Fruit fly (Drosophila melanogaster) whole organism: ENCODE data around the gene CG34290.

Experiments used
- CG8478 ChIP-seq: fragments of >200 bp; optimal IDR thresholded peaks from 2 replicates; lab custom pipeline; 2018; ENCODE audit warnings: inconsistent platforms
- Dll ChIP-seq: fragments of >200 bp; optimal IDR thresholded peaks from 2 replicates; lab custom pipeline; 2017
- EcR ChIP-seq, 2 experiments: fragments of >200 bp; optimal IDR thresholded peaks; 2 replicates each; lab custom pipeline; 2017; ENCODE audit warnings: missing biosample characterization in 2 of 2, missing genetic modification characterization in 2 of 2, missing genetic modification reagents in 2 of 2
- pan ChIP-seq: fragments of >200 bp; optimal IDR thresholded peaks from 2 replicates; lab custom pipeline; 2017
- psq ChIP-seq: fragments of >200 bp; optimal IDR thresholded peaks from 2 replicates; lab custom pipeline; 2017
- usp ChIP-seq: fragments of >200 bp; optimal IDR thresholded peaks from 2 replicates; lab custom pipeline; 2017; ENCODE audit warnings: missing biosample characterization, missing genetic modification characterization, mixed read lengths

The CG34290 gene

dm6 chr3R:24279291-24279690 lies 10.3 kb downstream of the CG34290 start, which contains the start of gene shps:
Gene shps, plus strand, starts transcription at chr3R:24279572.
- TF ChIP-seq usp, result no peak
- no peak for TF ChIP-seq pan (lab: Kevin White, UChicago)
- TF ChIP-seq EcR (GFP tag; optimal IDR thresholded peaks at IDR 0.05; lab: Kevin White, UChicago), result no peak
- TF ChIP-seq psq (lab: Kevin White, UChicago), result no peak
- no peak for TF ChIP-seq CG8478 (lab: Kevin White, UChicago)
- no peak for TF ChIP-seq Dll (lab: Kevin White, UChicago)

- TF ChIP-seq usp (no peak), EcR (GFP tag; optimal IDR thresholded peaks at IDR 0.05; lab: Kevin White, UChicago) (no peak), pan (lab: Kevin White, UChicago) (no peak), psq (lab: Kevin White, UChicago) (no peak), CG8478 (lab: Kevin White, UChicago) (no peak), Dll (lab: Kevin White, UChicago) (no peak)
Observed at dm6 chr3R:24278738-24279137, 10.9 kb downstream of the CG34290 start.

dm6 chr3R:24276104-24277008 lies 13.3 kb downstream of the CG34290 start, which contains the start of gene Orct:
Gene Orct, plus strand, starts transcription at chr3R:24276260.
- TF ChIP-seq Dll (lab: Kevin White, UChicago), result no peak
- TF ChIP-seq EcR (GFP tag; optimal IDR thresholded peaks at IDR 0.05; lab: Kevin White, UChicago), result peak in 1 of 2 experiments; percentile 19

- no peak for TF ChIP-seq CG8478 (lab: Kevin White, UChicago)
- no peak for TF ChIP-seq psq (lab: Kevin White, UChicago)
Observed at dm6 chr3R:24275463-24275862, 14.2 kb downstream of the CG34290 start.

dm6 chr3R:24274212-24274611 lies 15.4 kb downstream of the CG34290 start:
- no peak for TF ChIP-seq EcR (GFP tag; optimal IDR thresholded peaks at IDR 0.05; lab: Kevin White, UChicago)
- TF ChIP-seq psq (lab: Kevin White, UChicago), result no peak
- TF ChIP-seq usp, result no peak
- no peak for TF ChIP-seq CG8478 (lab: Kevin White, UChicago)
- TF ChIP-seq pan (lab: Kevin White, UChicago), result no peak
- TF ChIP-seq Dll (lab: Kevin White, UChicago), result no peak

dm6 chr3R:24272775-24273290 lies 16.8 kb downstream of the CG34290 start, which contains the start of gene Orct2:
Gene Orct2, plus strand, starts transcription at chr3R:24273029.
- TF ChIP-seq psq (lab: Kevin White, UChicago) (no peak), Dll (lab: Kevin White, UChicago) (peak; percentile 34)

dm6 chr3R:24272232-24272631 lies 17.4 kb downstream of the CG34290 start:
- TF ChIP-seq CG8478 (lab: Kevin White, UChicago) (no peak), pan (lab: Kevin White, UChicago) (no peak), Dll (lab: Kevin White, UChicago) (no peak), psq (lab: Kevin White, UChicago) (no peak), usp (no peak), EcR (GFP tag; optimal IDR thresholded peaks at IDR 0.05; lab: Kevin White, UChicago) (no peak)

- no peak for TF ChIP-seq pan (lab: Kevin White, UChicago)
- no peak for TF ChIP-seq usp
- no peak for TF ChIP-seq Dll (lab: Kevin White, UChicago)
- no peak for TF ChIP-seq psq (lab: Kevin White, UChicago)
- TF ChIP-seq EcR (GFP tag; optimal IDR thresholded peaks at IDR 0.05; lab: Kevin White, UChicago), result no peak
- TF ChIP-seq CG8478 (lab: Kevin White, UChicago), result no peak
Observed at dm6 chr3R:24271071-24271470, 18.5 kb downstream of the CG34290 start, which contains the start of gene jar. Gene jar, minus strand, starts transcription at chr3R:24271233.

dm6 chr3R:24270578-24270977 lies 19.0 kb downstream of the CG34290 start:
- no peak for TF ChIP-seq pan (lab: Kevin White, UChicago)
- no peak for TF ChIP-seq CG8478 (lab: Kevin White, UChicago)
- TF ChIP-seq EcR (GFP tag; optimal IDR thresholded peaks at IDR 0.05; lab: Kevin White, UChicago), result no peak
- TF ChIP-seq usp, result no peak
- TF ChIP-seq psq (lab: Kevin White, UChicago), result no peak
- no peak for TF ChIP-seq Dll (lab: Kevin White, UChicago)

- TF ChIP-seq psq (lab: Kevin White, UChicago), result no peak
- TF ChIP-seq EcR (GFP tag; optimal IDR thresholded peaks at IDR 0.05; lab: Kevin White, UChicago), result peak in 1 of 2 experiments; percentile 18
Observed at dm6 chr3R:24270034-24270433, 19.6 kb downstream of the CG34290 start.

dm6 chr3R:24268293-24268692 lies 21.3 kb downstream of the CG34290 start:
- TF ChIP-seq CG8478 (lab: Kevin White, UChicago) (no peak), EcR (GFP tag; optimal IDR thresholded peaks at IDR 0.05; lab: Kevin White, UChicago) (no peak), psq (lab: Kevin White, UChicago) (no peak), Dll (lab: Kevin White, UChicago) (no peak), usp (no peak), pan (lab: Kevin White, UChicago) (no peak)

dm6 chr3R:24267580-24268202 lies 21.9 kb downstream of the CG34290 start:
- TF ChIP-seq EcR (GFP tag; optimal IDR thresholded peaks at IDR 0.05; lab: Kevin White, UChicago) (peak in 1 of 2 experiments; percentile 44), Dll (lab: Kevin White, UChicago) (no peak)
